Fruit fly (Drosophila melanogaster) whole organism, embryonic: ENCODE measurements around the gene siz.

ENCODE experiments used
- CG10543 ChIP-seq: fragments of 200-800 bp; sonication (Bioruptor generic); optimal IDR thresholded peaks from 3 replicates; lab custom pipeline; 2017; ENCODE audit warnings: missing biosample characterization, mild to moderate bottlenecking, missing genetic modification characterization, moderate library complexity
- CG11560 ChIP-seq: fragments of 200-800 bp; sonication (Bioruptor generic); IDR thresholded peaks from 3 replicates; pipeline ENCODE4 v1.3.6; 2022; ENCODE audit warnings: missing biosample characterization, missing genetic modification characterization
- CG12769 ChIP-seq: fragments of 200-800 bp; sonication (Bioruptor generic); optimal IDR thresholded peaks from 2 replicates; lab custom pipeline; 2019; ENCODE audit warnings: missing biosample characterization, mild to moderate bottlenecking, missing genetic modification characterization, moderate library complexity
- CG13296 ChIP-seq: fragments of 200-800 bp; sonication (Bioruptor generic); optimal IDR thresholded peaks from 3 replicates; lab custom pipeline; 2018; ENCODE audit warnings: missing biosample characterization, mild to moderate bottlenecking, missing genetic modification characterization
- CG15479 ChIP-seq: fragments of 200-800 bp; sonication (Bioruptor generic); optimal IDR thresholded peaks from 3 replicates; lab custom pipeline; 2019; ENCODE audit warnings: missing biosample characterization, mild to moderate bottlenecking, missing genetic modification characterization, moderate library complexity
- CG1603 ChIP-seq: fragments of 200-800 bp; sonication (Bioruptor generic); optimal IDR thresholded peaks from 2 replicates; lab custom pipeline; 2019; ENCODE audit warnings: missing biosample characterization, mild to moderate bottlenecking, missing genetic modification characterization, moderate library complexity
- CG16815 ChIP-seq: fragments of 200-800 bp; sonication (Bioruptor generic); optimal IDR thresholded peaks from 3 replicates; lab custom pipeline; 2017; ENCODE audit warnings: missing biosample characterization, mild to moderate bottlenecking, missing genetic modification characterization
- CG17912 ChIP-seq: fragments of 200-800 bp; sonication (Bioruptor generic); optimal IDR thresholded peaks from 2 replicates; lab custom pipeline; 2018; ENCODE audit warnings: missing biosample characterization, mild to moderate bottlenecking, missing genetic modification characterization
- CG1792 ChIP-seq: fragments of 200-800 bp; sonication (Bioruptor generic); optimal IDR thresholded peaks from 2 replicates; lab custom pipeline; 2016; ENCODE audit warnings: missing biosample characterization, missing genetic modification characterization
- CG18599 ChIP-seq: fragments of 200-800 bp; sonication (Bioruptor generic); optimal IDR thresholded peaks from 3 replicates; lab custom pipeline; 2017; ENCODE audit warnings: missing biosample characterization, missing genetic modification characterization, mild to moderate bottlenecking, moderate library complexity, missing genetic modification reagents
- CG31441 ChIP-seq: fragments of 200-800 bp; sonication (Bioruptor generic); IDR thresholded peaks from 2 replicates; pipeline ENCODE4 v1.3.6; 2022; ENCODE audit warnings: missing biosample characterization, missing genetic modification characterization
- CG4328 ChIP-seq: fragments of 200-800 bp; sonication (Bioruptor generic); optimal IDR thresholded peaks from 3 replicates; lab custom pipeline; 2017; ENCODE audit warnings: missing biosample characterization, missing genetic modification reagents, missing genetic modification characterization
- CG6813 ChIP-seq: fragments of 200-800 bp; sonication (Bioruptor generic); optimal IDR thresholded peaks from 2 replicates; lab custom pipeline; 2017; ENCODE audit warnings: missing biosample characterization, missing genetic modification characterization, mild to moderate bottlenecking, moderate library complexity, missing genetic modification reagents
- CG7963 ChIP-seq: fragments of 200-800 bp; sonication (Bioruptor generic); IDR thresholded peaks from 3 replicates; pipeline ENCODE4 v1.3.6; 2022; ENCODE audit warnings: missing biosample characterization, missing genetic modification characterization; ENCODE audit not compliant: partially characterized antibody
- CG7987 ChIP-seq: fragments of 200-800 bp; sonication (Bioruptor generic); optimal IDR thresholded peaks from 2 replicates; lab custom pipeline; 2018; ENCODE audit warnings: missing biosample characterization, mild to moderate bottlenecking, missing genetic modification characterization, moderate library complexity
- CG8290 ChIP-seq, 3 experiments: fragments of 200-800 bp; sonication (Bioruptor generic); optimal IDR thresholded peaks; 2 replicates each; lab custom pipeline; 2016 to 2019; ENCODE audit warnings: missing biosample characterization in 3 of 3, missing genetic modification characterization in 3 of 3, mild to moderate bottlenecking in 2 of 3, moderate library complexity in 1 of 3
- Dll ChIP-seq: fragments of 200-800 bp; sonication (Bioruptor generic); IDR thresholded peaks from 4 replicates; pipeline ENCODE4 v1.3.6; 2022; ENCODE audit warnings: missing biosample characterization, missing genetic modification characterization; ENCODE audit not compliant: partially characterized antibody
- E2f2 ChIP-seq: fragments of 200-800 bp; sonication (Bioruptor generic); IDR thresholded peaks from 2 replicates; pipeline ENCODE4 v1.3.6; 2022; ENCODE audit warnings: missing biosample characterization, missing genetic modification characterization
- Ets65A ChIP-seq: fragments of 200-800 bp; sonication (Bioruptor generic); peaks from one replicate; lab custom pipeline; 2016; ENCODE audit warnings: missing biosample characterization, missing genetic modification characterization
- GATAe ChIP-seq: fragments of 200-800 bp; sonication (Bioruptor generic); conservative IDR thresholded peaks from 2 replicates; pipeline ENCODE4 v1.3.6; 2022; ENCODE audit warnings: missing biosample characterization, missing genetic modification characterization
- HLH3B ChIP-seq: fragments of 200-800 bp; sonication (Bioruptor generic); IDR thresholded peaks from 2 replicates; pipeline ENCODE4 v1.3.6; 2022; ENCODE audit warnings: missing biosample characterization, missing genetic modification characterization
- Hmr ChIP-seq: fragments of 200-800 bp; sonication (Bioruptor generic); optimal IDR thresholded peaks from 3 replicates; lab custom pipeline; 2017; ENCODE audit warnings: mild to moderate bottlenecking, missing biosample characterization, missing genetic modification reagents, missing genetic modification characterization
- Hr78 ChIP-seq, 2 experiments: fragments of 200-800 bp in 1 of 2; fragments of >200 bp in 1 of 2; sonication (Bioruptor generic) in 1 of 2; optimal IDR thresholded peaks; 2 replicates each; lab custom pipeline; 2017 to 2019; ENCODE audit warnings: missing biosample characterization in 2 of 2, missing genetic modification characterization in 2 of 2, mild to moderate bottlenecking in 1 of 2, moderate library complexity in 1 of 2
- amos ChIP-seq: fragments of 200-800 bp; sonication (Bioruptor generic); IDR thresholded peaks from 2 replicates; pipeline ENCODE4 v1.3.6; 2022; ENCODE audit warnings: missing biosample characterization, missing genetic modification characterization; ENCODE audit not compliant: partially characterized antibody
- bbx ChIP-seq: fragments of 200-800 bp; sonication (Bioruptor generic); IDR thresholded peaks from 2 replicates; pipeline ENCODE4 v1.3.6; 2022; ENCODE audit warnings: missing biosample characterization, missing genetic modification characterization; ENCODE audit not compliant: partially characterized antibody
- caup ChIP-seq: fragments of 200-800 bp; sonication (Bioruptor generic); optimal IDR thresholded peaks from 3 replicates; lab custom pipeline; 2017; ENCODE audit warnings: missing biosample characterization, mild to moderate bottlenecking, missing genetic modification characterization, moderate library complexity; ENCODE audit not compliant: severe bottlenecking
- chinmo ChIP-seq: fragments of 200-800 bp; sonication (Bioruptor generic); IDR thresholded peaks from 4 replicates; pipeline ENCODE4 v1.3.6; 2022; ENCODE audit warnings: missing biosample characterization, missing genetic modification characterization; ENCODE audit not compliant: partially characterized antibody
- dimm ChIP-seq: fragments of 200-800 bp; sonication (Bioruptor generic); IDR thresholded peaks from 2 replicates; pipeline ENCODE4 v1.3.6; 2022; ENCODE audit warnings: missing biosample characterization, missing genetic modification characterization
- grn ChIP-seq: fragments of 200-800 bp; sonication (Bioruptor generic); optimal IDR thresholded peaks from 3 replicates; lab custom pipeline; 2017; ENCODE audit warnings: missing biosample characterization, missing genetic modification characterization
- gro ChIP-seq: fragments of 200-800 bp; sonication (Bioruptor generic); optimal IDR thresholded peaks from 2 replicates; lab custom pipeline; 2016; ENCODE audit warnings: missing biosample characterization, missing genetic modification characterization
- hth ChIP-seq: fragments of >200 bp; optimal IDR thresholded peaks from 2 replicates; lab custom pipeline; 2017; ENCODE audit warnings: inconsistent platforms
- lab ChIP-seq: fragments of 200-800 bp; sonication (Bioruptor generic); optimal IDR thresholded peaks from 3 replicates; lab custom pipeline; 2017; ENCODE audit warnings: missing biosample characterization, missing genetic modification characterization, mild to moderate bottlenecking, moderate library complexity, missing genetic modification reagents
- lov ChIP-seq, 2 experiments: fragments of 200-800 bp in 1 of 2; fragments of >200 bp in 1 of 2; sonication (Bioruptor generic) in 1 of 2; IDR thresholded peaks in 1 of 2; optimal IDR thresholded peaks in 1 of 2; 2 replicates in 1 of 2; 3 replicates in 1 of 2; pipeline versions ENCODE4 v1.3.6 to Lab custom; 2017 to 2022; ENCODE audit warnings: missing biosample characterization in 1 of 2, missing genetic modification characterization in 1 of 2
- mirr ChIP-seq: fragments of 200-800 bp; sonication (Bioruptor generic); optimal IDR thresholded peaks from 3 replicates; lab custom pipeline; 2018; ENCODE audit warnings: missing biosample characterization, mild to moderate bottlenecking, missing genetic modification characterization
- nmo ChIP-seq: fragments of 200-800 bp; sonication (Bioruptor generic); optimal IDR thresholded peaks from 2 replicates; lab custom pipeline; 2018; ENCODE audit warnings: missing biosample characterization, mild to moderate bottlenecking, missing genetic modification characterization, moderate library complexity
- pan ChIP-seq, 4 experiments: fragments of >200 bp in 3 of 4; fragments of 200-800 bp in 1 of 4; sonication (Bioruptor generic) in 1 of 4; optimal IDR thresholded peaks in 3 of 4; IDR thresholded peaks in 1 of 4; 2 replicates each; pipeline versions ENCODE4 v1.3.6 to Lab custom; 2017 to 2022; ENCODE audit warnings: missing biosample characterization in 2 of 4, missing genetic modification characterization in 2 of 4, mixed read lengths in 1 of 4
- rib ChIP-seq: fragments of 200-800 bp; sonication (Bioruptor generic); IDR thresholded peaks from 2 replicates; pipeline ENCODE4 v1.3.6; 2022; ENCODE audit warnings: missing biosample characterization, missing genetic modification characterization
- salm ChIP-seq: fragments of 200-800 bp; sonication (Bioruptor generic); optimal IDR thresholded peaks from 2 replicates; lab custom pipeline; 2018; ENCODE audit warnings: missing biosample characterization, mild to moderate bottlenecking, missing genetic modification characterization
- sens ChIP-seq: fragments of 200-800 bp; sonication (Bioruptor generic); peaks from one replicate; lab custom pipeline; 2016; ENCODE audit warnings: missing biosample characterization, missing genetic modification characterization
- sna ChIP-seq: fragments of 200-800 bp; sonication (Bioruptor generic); IDR thresholded peaks from 2 replicates; pipeline ENCODE4 v1.3.6; 2022; ENCODE audit warnings: missing biosample characterization, missing genetic modification characterization; ENCODE audit not compliant: partially characterized antibody
- so ChIP-seq: fragments of 200-800 bp; sonication (Bioruptor generic); IDR thresholded peaks from 3 replicates; pipeline ENCODE4 v1.3.6; 2022; ENCODE audit warnings: missing biosample characterization, missing genetic modification characterization
- stc ChIP-seq: fragments of 200-800 bp; sonication (Bioruptor generic); IDR thresholded peaks from 2 replicates; pipeline ENCODE4 v1.3.6; 2022; ENCODE audit warnings: missing biosample characterization, missing genetic modification characterization
- sug ChIP-seq: fragments of 200-800 bp; optimal IDR thresholded peaks from 2 replicates; lab custom pipeline; 2019; ENCODE audit warnings: missing biosample characterization, mild to moderate bottlenecking, missing genetic modification characterization, moderate library complexity
- tap ChIP-seq: fragments of 200-800 bp; optimal IDR thresholded peaks from 3 replicates; lab custom pipeline; 2019; ENCODE audit warnings: missing biosample characterization, mild to moderate bottlenecking, missing genetic modification characterization, moderate library complexity
- usp ChIP-seq: fragments of >200 bp; optimal IDR thresholded peaks from 2 replicates; lab custom pipeline; 2017; ENCODE audit warnings: missing biosample characterization, missing genetic modification characterization
- zen ChIP-seq: fragments of 200-800 bp; sonication (Bioruptor generic); optimal IDR thresholded peaks from 3 replicates; lab custom pipeline; 2018; ENCODE audit warnings: missing biosample characterization, mild to moderate bottlenecking, missing genetic modification characterization, moderate library complexity

The siz gene

DNA sequence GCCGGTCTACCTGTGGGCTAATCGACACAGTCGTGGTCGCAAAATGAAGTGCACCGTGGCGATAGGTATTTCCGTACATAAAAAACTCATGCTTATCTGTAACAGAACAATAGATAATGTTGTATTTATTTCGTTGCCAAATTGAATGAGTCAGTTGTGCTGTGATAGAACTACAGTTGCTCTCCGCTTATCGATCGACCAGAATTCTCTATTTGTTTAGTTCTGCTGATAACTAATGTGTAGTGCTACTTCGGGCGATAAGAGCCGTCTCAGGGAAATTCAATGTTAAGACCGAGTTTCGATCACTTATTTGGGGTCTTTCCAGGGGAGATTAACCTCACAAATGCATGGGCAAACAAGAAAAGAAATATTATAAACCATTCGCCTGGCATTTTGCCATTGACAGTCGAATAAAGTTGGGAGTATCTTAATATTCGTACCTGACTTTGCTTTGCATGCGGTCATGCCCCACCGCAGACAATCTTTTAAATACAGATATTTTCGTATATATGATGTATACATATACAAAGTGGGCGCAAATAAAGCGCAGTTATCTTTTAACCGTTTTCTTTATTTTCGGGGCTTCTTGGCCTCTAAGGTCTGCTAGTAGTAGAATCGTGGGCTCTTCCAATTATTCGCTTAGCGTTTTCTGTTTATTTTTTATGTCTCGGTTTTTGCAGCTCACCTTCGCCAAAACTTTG, 2.1 kb downstream of the siz start (continued):
- TF ChIP-seq CG15479 (peak; percentile 98), lab (peak; percentile 51), CG4328 (GFP tag; lab: Kevin White, UChicago) (peak; percentile 36), salm (tag; lab: Kevin White, UChicago) (peak; percentile 22), caup (GFP tag; lab: Kevin White, UChicago) (peak; percentile 51), sna (no peak), CG7987 (GFP tag; lab: Kevin White, UChicago) (peak; percentile 23), tap (tag; lab: Kevin White, UChicago) (no peak), CG12769 (tag; lab: Kevin White, UChicago) (peak; percentile 11), CG16815 (GFP tag; lab: Kevin White, UChicago) (no peak), sug (tag; lab: Kevin White, UChicago) (peak; percentile 73), chinmo (peak; percentile 82; the same call in 2 of the 4 replicates), Hmr (peak; percentile 20), dimm (GFP tag; lab: Robert Waterston, UW) (no peak), CG6813 (GFP tag; lab: Kevin White, UChicago) (peak; percentile 7), amos (peak; percentile 30; the same call in 1 of the 2 replicates), CG1603 (tag; lab: Kevin White, UChicago) (no peak), zen (peak; percentile 18), usp (GFP tag; lab: Kevin White, UChicago) (no peak), nmo (GFP tag; lab: Kevin White, UChicago) (no peak), sens (GFP tag; lab: Kevin White, UChicago) (peak; percentile 62), HLH3B (GFP tag; lab: Robert Waterston, UW) (0 out of 2 replicates have a peak, but pooled peaks have one; percentile 5), CG31441 (GFP tag; lab: Robert Waterston, UW) (no peak), Hr78 (GFP tag; optimal IDR thresholded peaks at IDR 0.05; lab: Kevin White, UChicago) (peak in 1 of 2 experiments; percentile 11), stc (GFP tag; lab: Robert Waterston, UW) (peak; percentile 40; the same call in 1 of the 2 replicates), bbx (GFP tag; lab: Robert Waterston, UW) (no peak), CG11560 (tag; lab: Robert Waterston, UW) (no peak), rib (GFP tag; lab: Robert Waterston, UW) (no peak), CG8290 (GFP tag; optimal IDR thresholded peaks at IDR 0.05; lab: Kevin White, UChicago) (no peak), CG8290 (tag; optimal IDR thresholded peaks at IDR 0.05; lab: Kevin White, UChicago) (peak in 1 of 2 experiments; percentile 20), so (GFP tag; lab: Robert Waterston, UW) (0 out of 3 replicates have a peak, but pooled peaks have one; percentile 46), hth (lab: Kevin White, UChicago) (no peak), CG17912 (GFP tag; lab: Kevin White, UChicago) (peak; percentile 41), CG1792 (no peak), Dll (no peak), CG18599 (GFP tag; lab: Kevin White, UChicago) (peak; percentile 17), GATAe (GFP tag; lab: Robert Waterston, UW) (peak; percentile 89), CG13296 (GFP tag; lab: Kevin White, UChicago) (peak; percentile 39), CG10543 (peak; percentile 52), grn (GFP tag; lab: Kevin White, UChicago) (peak; percentile 87), CG7963 (GFP tag; lab: Robert Waterston, UW) (no peak), lov (optimal IDR thresholded peaks at IDR 0.05; lab: Kevin White, UChicago) (no peak), lov (GFP tag; IDR thresholded peaks at IDR 0.05; lab: Robert Waterston, UW) (no peak), mirr (peak; percentile 98), E2f2 (no peak), pan (optimal IDR thresholded peaks at IDR 0.05; lab: Kevin White, UChicago) (no peak), pan (GFP tag; optimal IDR thresholded peaks at IDR 0.05 in 1 of 2, IDR thresholded peaks at IDR 0.05 in 1 of 2) (peak in 1 of 2 experiments; percentile 33), gro (peak; percentile 14), Ets65A (GFP tag; lab: Kevin White, UChicago) (no peak)
